Worm (Caenorhabditis elegans) whole organism, early embryonic: ENCODE measurements around the gene col-131.

Experiments used
- B0310.2 ChIP-seq: sonication (generic microtip); optimal IDR thresholded peaks from 2 replicates; lab custom pipeline; 2016; ENCODE audit warnings: mild to moderate bottlenecking, missing genetic modification characterization, missing compliant biosample characterization
- F13C5.2 ChIP-seq: sonication (generic microtip); optimal IDR thresholded peaks from 2 replicates; lab custom pipeline; 2017; ENCODE audit warnings: mild to moderate bottlenecking, missing genetic modification characterization, inconsistent platforms, missing compliant biosample characterization
- aly-1 ChIP-seq: sonication (generic microtip); optimal IDR thresholded peaks from 2 replicates; lab custom pipeline; 2016; ENCODE audit warnings: missing genetic modification characterization, missing compliant biosample characterization
- ama-1 ChIP-seq: fragments of 150-350 bp; optimal IDR thresholded peaks from 2 replicates; lab custom pipeline; 2014
- ceh-13 ChIP-seq: fragments of 200-800 bp; sonication (Bioruptor generic); optimal IDR thresholded peaks from 2 replicates; lab custom pipeline; 2018; ENCODE audit warnings: mild to moderate bottlenecking, missing genetic modification characterization, missing compliant biosample characterization
- ceh-36 ChIP-seq: sonication (generic microtip); optimal IDR thresholded peaks from 2 replicates; lab custom pipeline; 2016; ENCODE audit warnings: missing genetic modification characterization, inconsistent platforms, missing compliant biosample characterization
- flt-1 ChIP-seq: fragments of 200-800 bp; sonication (Bioruptor generic); IDR thresholded peaks from 2 replicates; pipeline ENCODE4 v1.3.6; 2022; ENCODE audit warnings: missing genetic modification characterization, missing compliant biosample characterization
- hmbx-1 ChIP-seq: sonication (generic microtip); optimal IDR thresholded peaks from 2 replicates; lab custom pipeline; 2016; ENCODE audit warnings: mild to moderate bottlenecking, missing genetic modification characterization, missing compliant biosample characterization
- hnd-1 ChIP-seq: sonication (generic microtip); optimal IDR thresholded peaks from 2 replicates; lab custom pipeline; 2016; ENCODE audit warnings: missing genetic modification characterization, missing compliant biosample characterization
- sea-1 ChIP-seq: fragments of 200-800 bp; sonication (Bioruptor generic); conservative IDR thresholded peaks from 2 replicates; pipeline ENCODE4 v1.3.6; 2022; ENCODE audit warnings: missing genetic modification characterization, missing compliant biosample characterization
- tbx-11 ChIP-seq: fragments of 200-800 bp; sonication (Bioruptor generic); IDR thresholded peaks from 2 replicates; pipeline ENCODE4 v1.3.6; 2022; ENCODE audit warnings: missing genetic modification characterization, missing compliant biosample characterization
- tra-4 ChIP-seq: sonication (generic microtip); optimal IDR thresholded peaks from 2 replicates; lab custom pipeline; 2017; ENCODE audit warnings: missing genetic modification characterization, missing compliant biosample characterization

ce11 chrIV:13070142-13070541 is 3.0 kb upstream of the col-131 start, which contains the start of gene scl-7:
- no peak for TF ChIP-seq hnd-1 (tag; lab: Kevin White, UChicago)
- no peak for TF ChIP-seq sea-1 (GFP tag; lab: Robert Waterston, UW)
- TF ChIP-seq ama-1: no peak
- TF ChIP-seq aly-1 (tag; lab: Kevin White, UChicago): no peak
- TF ChIP-seq ceh-36 (tag; lab: Kevin White, UChicago): no peak
- no peak for TF ChIP-seq tra-4 (tag; lab: Kevin White, UChicago)
- no peak for TF ChIP-seq ceh-13 (GFP tag; lab: Kevin White, UChicago)
- TF ChIP-seq tbx-11 (GFP tag; lab: Robert Waterston, UW): no peak
- TF ChIP-seq hmbx-1: no peak
- TF ChIP-seq F13C5.2 (tag; lab: Kevin White, UChicago): no peak
- no peak for TF ChIP-seq B0310.2 (tag; lab: Kevin White, UChicago)
- TF ChIP-seq flt-1 (GFP tag; lab: Robert Waterston, UW): no peak
